Worm (Caenorhabditis elegans): ENCODE data around the gene srbc-60.

- TF ChIP-seq fkh-10 (GFP tag; optimal IDR thresholded peaks at IDR 0.05): no peak
- TF ChIP-seq jun-1 (tag; optimal IDR thresholded peaks at IDR 0.05): no peak
- TF ChIP-seq pqm-1 (tag; optimal IDR thresholded peaks at IDR 0.05): no peak
- no peak for TF ChIP-seq unc-86 (tag; optimal IDR thresholded peaks at IDR 0.05)
- no peak for TF ChIP-seq unc-62 (GFP tag; optimal IDR thresholded peaks at IDR 0.05)
- no peak for TF ChIP-seq snpc-4 (tag; optimal IDR thresholded peaks at IDR 0.05)
- no peak for TF ChIP-seq nhr-11 (tag; optimal IDR thresholded peaks at IDR 0.05)
- no peak for TF ChIP-seq mep-1 (tag; optimal IDR thresholded peaks at IDR 0.05)
- no peak for TF ChIP-seq ztf-4 (tag; optimal IDR thresholded peaks at IDR 0.05)
Observed at ce11 chrV:761235-761634, 18.9 kb upstream of the srbc-60 start, which contains the start of gene C05E4.15.

Data from whole organism, L1 larva.